Fruit fly (Drosophila melanogaster): Measurements from ENCODE around the gene Dus2.

Gene Dus2

DNA sequence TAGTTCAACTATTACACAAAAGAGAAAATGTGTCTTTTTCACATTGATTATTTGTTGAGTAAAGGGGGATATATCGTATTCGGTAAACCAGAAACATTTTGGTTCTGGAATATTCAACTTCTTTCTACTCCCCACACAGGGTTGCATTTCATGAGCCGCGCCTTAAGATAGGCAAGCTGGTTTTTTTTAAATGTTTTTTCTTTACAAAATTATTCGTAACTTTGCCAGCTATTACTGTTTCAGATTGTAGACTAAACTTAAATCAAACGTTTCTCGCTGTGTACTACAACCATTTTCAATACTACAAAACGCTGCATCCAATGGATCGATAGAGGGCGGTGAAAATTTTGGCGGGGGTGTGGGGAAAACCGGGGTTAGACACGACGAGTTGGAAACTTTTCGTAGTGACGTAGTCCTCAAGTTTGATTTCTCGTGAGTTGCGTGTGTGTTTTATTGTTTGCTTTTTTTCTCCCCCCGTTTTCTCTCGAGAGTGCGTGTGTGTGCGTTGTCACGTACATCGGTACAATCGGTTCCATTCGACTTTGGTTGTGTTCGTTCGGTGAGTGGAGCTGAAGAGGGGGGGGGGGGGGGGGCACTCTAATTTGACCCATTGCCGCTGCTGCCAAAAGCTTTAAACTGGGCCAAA is 24.2 kb upstream of the Dus2 start (continued):
- TF ChIP-seq dpn (GFP tag; optimal IDR thresholded peaks at IDR 0.05) = peak; percentile 10 to 35
- TF ChIP-seq abd-A (tag; optimal IDR thresholded peaks at IDR 0.05) = peak; percentile 53
- TF ChIP-seq CG2202 (tag; optimal IDR thresholded peaks at IDR 0.05) = peak; percentile 18
- TF ChIP-seq nerfin-1 (tag; optimal IDR thresholded peaks at IDR 0.05) = peak; percentile 24
- TF ChIP-seq CG3407 (GFP tag; optimal IDR thresholded peaks at IDR 0.05) = peak; percentile 24
- TF ChIP-seq fd3F (GFP tag; optimal IDR thresholded peaks at IDR 0.05) = peak; percentile 27
- no peak for TF ChIP-seq Kr (GFP tag; optimal IDR thresholded peaks at IDR 0.05)
- peak; percentile 34 for TF ChIP-seq Fer1 (GFP tag; optimal IDR thresholded peaks at IDR 0.05)
- TF ChIP-seq CG7987 (GFP tag; optimal IDR thresholded peaks at IDR 0.05) = no peak
- TF ChIP-seq dan (GFP tag; IDR thresholded peaks at IDR 0.05) = no peak
- peak; percentile 18 for TF ChIP-seq Hsf (GFP tag; optimal IDR thresholded peaks at IDR 0.05)
- TF ChIP-seq Ptx1 (GFP tag; IDR thresholded peaks at IDR 0.05) = peak; percentile 32; the same call in 1 of the 2 replicates
- TF ChIP-seq Dip3 (GFP tag; optimal IDR thresholded peaks at IDR 0.05) = no peak
- peak; percentile 36; the same call in 1 of the 2 replicates for TF ChIP-seq HLH3B (GFP tag; IDR thresholded peaks at IDR 0.05)
- peak; percentile 15 for TF ChIP-seq CG1529 (GFP tag; optimal IDR thresholded peaks at IDR 0.05)
- peak; percentile 28 for TF ChIP-seq CG7556 (GFP tag; optimal IDR thresholded peaks at IDR 0.05)
- no peak for TF ChIP-seq jumu (GFP tag; optimal IDR thresholded peaks at IDR 0.05)
- TF ChIP-seq CG2120 (GFP tag; optimal IDR thresholded peaks at IDR 0.05) = peak; percentile 50
- peak; percentile 13 for TF ChIP-seq CG12071 (GFP tag; optimal IDR thresholded peaks at IDR 0.05)
- TF ChIP-seq CG30431 (GFP tag; optimal IDR thresholded peaks at IDR 0.05) = no peak
- peak in 1 of 2 experiments; percentile 57 for TF ChIP-seq Hr51 (GFP tag; optimal IDR thresholded peaks at IDR 0.05)
- TF ChIP-seq Nf-YB (GFP tag; optimal IDR thresholded peaks at IDR 0.05) = no peak
- peak; percentile 64 for TF ChIP-seq dmrt99B (tag; optimal IDR thresholded peaks at IDR 0.05)
- TF ChIP-seq ci (GFP tag; IDR thresholded peaks at IDR 0.05) = 0 out of 3 replicates have a peak, but pooled peaks have one; percentile 31
- TF ChIP-seq Eip74EF (GFP tag; optimal IDR thresholded peaks at IDR 0.05) = peak in 1 of 2 experiments; percentile 27
- no peak for TF ChIP-seq CG6654 (GFP tag; optimal IDR thresholded peaks at IDR 0.05)
- TF ChIP-seq CG5180 (GFP tag; optimal IDR thresholded peaks at IDR 0.05) = peak; percentile 66
- no peak for TF ChIP-seq CG12236 (GFP tag; optimal IDR thresholded peaks at IDR 0.05)
- peak; percentile 16 for TF ChIP-seq CG7786 (GFP tag; optimal IDR thresholded peaks at IDR 0.05)
- peak; percentile 24 for TF ChIP-seq Dek (tag; optimal IDR thresholded peaks at IDR 0.05)
- TF ChIP-seq tx (GFP tag; optimal IDR thresholded peaks at IDR 0.05) = peak; percentile 15
- TF ChIP-seq CG17361 (GFP tag; IDR thresholded peaks at IDR 0.05) = peak; percentile 46; the same call in 2 of the 3 replicates
- TF ChIP-seq maf-S (GFP tag; optimal IDR thresholded peaks at IDR 0.05) = no peak
- TF ChIP-seq Sry-β (GFP tag; optimal IDR thresholded peaks at IDR 0.05) = no peak
- TF ChIP-seq CG4282 (GFP tag; optimal IDR thresholded peaks at IDR 0.05) = no peak
- TF ChIP-seq bbx (GFP tag; IDR thresholded peaks at IDR 0.05; ENCODE audit: partially characterized antibody) = no peak
- TF ChIP-seq sna (GFP tag; IDR thresholded peaks at IDR 0.05; ENCODE audit: partially characterized antibody) = 0 out of 2 replicates have a peak, but pooled peaks have one; percentile 24
- TF ChIP-seq CG6272 (GFP tag; IDR thresholded peaks at IDR 0.05) = no peak
- no peak for TF ChIP-seq btn (GFP tag; optimal IDR thresholded peaks at IDR 0.05)
- TF ChIP-seq Lhr (GFP tag; optimal IDR thresholded peaks at IDR 0.05) = no peak
- peak; percentile 50 for TF ChIP-seq phol (tag; optimal IDR thresholded peaks at IDR 0.05)
- no peak for TF ChIP-seq Opbp (GFP tag; IDR thresholded peaks at IDR 0.05; ENCODE audit: partially characterized antibody)
- peak; percentile 74 for TF ChIP-seq Deaf1 (tag; optimal IDR thresholded peaks at IDR 0.05)
- peak; percentile 52 for TF ChIP-seq Rfx (GFP tag; IDR thresholded peaks at IDR 0.05)
- peak; percentile 25 for TF ChIP-seq Myb (GFP tag; optimal IDR thresholded peaks at IDR 0.05)
- TF ChIP-seq Asciz (GFP tag; optimal IDR thresholded peaks at IDR 0.05) = no peak
- TF ChIP-seq grau (tag; optimal IDR thresholded peaks at IDR 0.05) = peak; percentile 40
- no peak for TF ChIP-seq HLH4C (GFP tag; IDR thresholded peaks at IDR 0.05; ENCODE audit: partially characterized antibody)

All from whole organism, embryonic.